Worm (Caenorhabditis elegans): ENCODE measurements around the gene ifd-2.

- TF ChIP-seq sox-4 (tag; optimal IDR thresholded peaks at IDR 0.05), result no peak
- no peak for TF ChIP-seq zip-5 (tag; optimal IDR thresholded peaks at IDR 0.05)
- no peak for TF ChIP-seq ama-1 (optimal IDR thresholded peaks at IDR 0.05)
- no peak for TF ChIP-seq C38D4.7 (GFP tag; optimal IDR thresholded peaks at IDR 0.05)
- no peak for TF ChIP-seq hlh-13 (GFP tag; optimal IDR thresholded peaks at IDR 0.05)
- TF ChIP-seq unc-86 (tag; optimal IDR thresholded peaks at IDR 0.05), result no peak
- TF ChIP-seq pat-9 (tag; optimal IDR thresholded peaks at IDR 0.05), result no peak
- TF ChIP-seq ttx-3 (tag; optimal IDR thresholded peaks at IDR 0.05), result no peak
- TF ChIP-seq hlh-15 (tag; optimal IDR thresholded peaks at IDR 0.05), result no peak
- TF ChIP-seq ceh-48 (tag; optimal IDR thresholded peaks at IDR 0.05), result no peak
Observed at ce11 chrX:777421-777820, 38.3 kb downstream of the ifd-2 start, which contains the start of gene nas-15.
